Worm (Caenorhabditis elegans): Measurements from ENCODE around the gene C24H10.3.

Gene C24H10.3

DNA sequence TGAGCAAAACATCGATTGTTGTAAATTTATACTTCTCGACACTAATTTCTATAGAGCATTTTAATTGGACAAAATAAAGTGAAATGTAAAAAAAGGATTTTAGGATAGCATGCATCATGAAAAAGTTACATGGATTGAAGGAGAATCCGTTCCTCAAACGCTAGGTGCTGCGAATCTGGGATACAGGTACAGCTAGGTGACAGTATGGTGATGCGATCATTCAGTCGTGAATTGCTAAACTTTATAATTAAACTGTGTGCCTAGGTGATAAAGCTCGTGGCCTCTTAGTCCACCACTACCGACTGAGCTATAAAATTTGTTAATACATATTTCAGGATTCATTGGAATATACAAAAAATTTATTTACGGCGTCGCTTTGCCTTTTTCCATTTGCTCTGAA is 5.7 kb downstream of the C24H10.3 start:
- TF ChIP-seq hmg-1.1 (GFP tag; IDR thresholded peaks at IDR 0.05) (no peak), aha-1 (tag) (peak; percentile 56)

DNA sequence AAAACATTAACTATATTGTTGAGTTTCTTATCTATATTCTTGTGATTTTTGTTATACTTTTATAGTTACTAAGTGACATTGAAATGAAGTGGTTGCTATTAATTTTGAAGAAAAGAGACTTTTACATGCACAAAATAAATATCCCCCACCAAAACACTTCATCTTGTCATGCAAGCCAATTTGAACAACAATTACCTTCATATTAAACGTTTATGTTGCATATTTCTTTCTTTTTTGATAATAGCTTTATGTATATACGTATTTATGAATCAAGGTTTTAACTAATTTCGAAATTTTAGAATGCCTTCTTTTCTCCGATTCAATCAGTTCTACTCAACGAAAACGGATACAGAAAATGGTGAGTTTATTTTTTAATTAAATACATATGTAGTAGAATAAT is 6.9 kb downstream of the C24H10.3 start, which contains the start of gene clc-7:
clc-7 (plus strand) TSS at position 301 of the 400 bp plus-strand sequence.
- no peak for TF ChIP-seq dve-1 (tag; optimal IDR thresholded peaks at IDR 0.05; ENCODE audit: insufficient read depth)
- no peak for TF ChIP-seq nhr-11 (tag; optimal IDR thresholded peaks at IDR 0.05)
- TF ChIP-seq nhr-10 (tag; optimal IDR thresholded peaks at IDR 0.05) = no peak
- TF ChIP-seq mxl-3 (GFP tag; optimal IDR thresholded peaks at IDR 0.05) = no peak
- TF ChIP-seq lin-1 (GFP tag; IDR thresholded peaks at IDR 0.05) = no peak
- no peak for TF ChIP-seq set-16 (GFP tag; IDR thresholded peaks at IDR 0.05)
- TF ChIP-seq tra-1 (GFP tag; IDR thresholded peaks at IDR 0.05) = no peak
- no peak for TF ChIP-seq nhr-25 (tag; optimal IDR thresholded peaks at IDR 0.05; ENCODE audit: borderline replicate concordance, insufficient read depth)
- no peak for TF ChIP-seq cey-2 (tag; optimal IDR thresholded peaks at IDR 0.05; ENCODE audit: borderline replicate concordance, insufficient read depth)
- TF ChIP-seq gei-8 (GFP tag; optimal IDR thresholded peaks at IDR 0.05) = no peak
- no peak for TF ChIP-seq ZK337.2 (GFP tag; IDR thresholded peaks at IDR 0.05)
- no peak for TF ChIP-seq ztf-11 (tag; optimal IDR thresholded peaks at IDR 0.05)
- TF ChIP-seq zfp-3 (GFP tag; conservative IDR thresholded peaks at IDR 0.05) = no peak
- no peak for TF ChIP-seq daf-12 (tag; optimal IDR thresholded peaks at IDR 0.05)
- TF ChIP-seq nhr-237 (tag; optimal IDR thresholded peaks at IDR 0.05) = no peak
- TF ChIP-seq F10B5.3 (tag; optimal IDR thresholded peaks at IDR 0.05) = no peak
- TF ChIP-seq Y75B8A.6 (GFP tag; IDR thresholded peaks at IDR 0.05) = no peak
- no peak for TF ChIP-seq mdt-29 (GFP tag; IDR thresholded peaks at IDR 0.05)

DNA sequence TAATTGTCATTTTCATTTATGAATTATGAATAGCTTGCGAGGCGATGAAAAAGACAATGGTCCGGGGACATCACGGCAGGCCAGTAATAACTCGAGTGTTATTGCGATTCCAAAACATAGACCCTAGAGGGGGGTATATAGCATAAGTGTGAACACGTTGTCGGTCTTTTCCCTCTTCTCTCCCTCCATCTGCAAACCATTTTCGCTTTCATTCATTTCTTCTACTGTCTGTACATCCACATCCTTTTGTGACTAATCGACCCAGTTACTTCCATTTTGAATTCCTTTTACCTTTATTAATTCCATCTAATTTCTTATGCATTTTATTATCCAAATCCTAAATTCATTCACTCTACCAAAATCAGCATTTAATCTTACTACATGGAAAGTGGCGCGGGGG is 10.2 kb downstream of the C24H10.3 start:
- TF ChIP-seq hlh-30 (tag; optimal IDR thresholded peaks at IDR 0.05; ENCODE audit: insufficient read depth) (no peak), lin-29 (GFP tag; IDR thresholded peaks at IDR 0.05) (no peak), aha-1 (tag) (no peak), arid-1 (GFP tag; conservative IDR thresholded peaks at IDR 0.05) (no peak), ceh-82 (tag; optimal IDR thresholded peaks at IDR 0.05) (no peak), sdz-12 (GFP tag; optimal IDR thresholded peaks at IDR 0.05) (no peak), lin-38 (GFP tag; IDR thresholded peaks at IDR 0.05) (no peak), dpl-1 (GFP tag; optimal IDR thresholded peaks at IDR 0.05) (no peak), lin-15B (tag; optimal IDR thresholded peaks at IDR 0.05) (no peak), mxl-3 (GFP tag; optimal IDR thresholded peaks at IDR 0.05) (no peak), dve-1 (tag; optimal IDR thresholded peaks at IDR 0.05; ENCODE audit: insufficient read depth) (no peak)

DNA sequence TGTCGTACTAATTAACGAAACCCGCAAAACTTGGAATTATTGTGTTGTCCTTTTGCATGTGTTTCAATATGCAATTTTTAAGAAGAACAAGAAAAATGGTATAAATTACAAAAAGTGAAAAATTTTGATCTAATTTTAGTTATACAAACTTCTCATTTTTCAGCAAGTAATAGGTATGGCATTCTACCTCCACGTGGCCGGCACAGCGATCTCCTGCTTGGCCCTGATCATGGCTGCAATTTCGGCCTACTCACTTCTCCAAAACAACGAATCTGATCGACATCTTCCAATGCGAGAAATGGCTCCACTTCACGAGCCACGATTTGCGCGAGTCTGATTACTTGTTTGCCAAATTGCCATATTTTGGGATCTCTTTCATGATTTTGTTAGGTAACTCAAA is 13.0 kb downstream of the C24H10.3 start:
- TF ChIP-seq aha-1 (tag) (peak; percentile 85), lim-7 (GFP tag; IDR thresholded peaks at IDR 0.05) (no peak), ama-1 (optimal IDR thresholded peaks at IDR 0.05) (peak; percentile 42)

DNA sequence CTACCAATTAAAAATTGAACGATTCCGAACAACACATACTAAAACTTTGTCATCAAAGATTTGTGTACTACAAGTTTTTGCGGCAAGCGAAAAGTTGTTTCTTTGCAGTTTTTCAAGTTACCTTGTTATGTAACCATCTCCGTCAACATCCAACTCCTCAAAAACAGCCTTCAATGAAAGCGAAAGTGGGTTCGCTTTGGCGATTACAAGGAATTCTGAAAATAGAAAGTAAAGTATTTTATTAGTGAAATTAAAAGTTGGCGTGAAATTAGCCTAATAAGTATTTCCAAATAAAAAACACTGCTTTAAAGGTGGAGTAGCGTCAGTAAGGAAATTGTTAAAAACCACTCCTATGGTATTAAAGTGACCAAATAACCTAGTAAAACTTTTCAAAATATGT is 14.7 kb downstream of the C24H10.3 start:
- TF ChIP-seq ZK546.5 (tag; optimal IDR thresholded peaks at IDR 0.05) (no peak), aha-1 (tag) (peak; percentile 70)

DNA sequence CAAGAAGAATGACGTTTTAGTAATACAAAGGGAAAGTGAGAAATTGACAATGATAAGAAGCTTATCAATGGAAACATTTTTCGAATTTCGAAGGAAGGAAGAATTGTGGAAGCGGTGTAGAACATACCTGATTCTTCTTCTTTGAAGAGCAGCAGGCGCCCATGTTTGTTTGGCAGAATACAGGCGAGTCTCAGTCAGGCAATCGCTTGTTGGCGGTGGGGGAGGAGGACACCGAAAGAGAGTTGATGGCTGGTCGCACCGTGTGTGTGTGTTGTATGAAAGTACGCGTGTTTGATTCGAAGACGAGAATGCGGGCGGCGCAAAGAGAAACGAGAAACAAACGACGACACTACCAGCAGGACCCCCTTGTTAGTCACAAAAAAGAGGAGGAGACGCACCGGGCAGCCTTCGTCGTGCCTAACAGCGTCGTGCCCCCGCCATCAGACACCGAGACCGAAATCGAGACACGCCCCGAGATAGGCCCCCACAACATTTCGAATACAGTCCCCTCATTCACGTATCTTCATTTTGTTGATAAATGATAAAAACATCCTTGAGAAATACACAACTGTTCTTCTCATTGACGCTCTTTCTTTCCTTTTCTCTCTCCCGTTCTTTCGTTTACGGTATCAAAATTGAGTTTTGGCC is 17.0 kb downstream of the C24H10.3 start, which contains the start of gene cal-5:
cal-5 (minus strand) TSS at position 266 of the 648 bp plus-strand sequence.
- TF ChIP-seq snpc-4 (tag; optimal IDR thresholded peaks at IDR 0.05) (no peak), ceh-44 (GFP tag; IDR thresholded peaks at IDR 0.05) (no peak), lim-7 (GFP tag; IDR thresholded peaks at IDR 0.05) (no peak), lin-1 (GFP tag; IDR thresholded peaks at IDR 0.05) (peak; percentile 47; the same call in 1 of the 2 replicates), madf-9 (GFP tag; conservative IDR thresholded peaks at IDR 0.05) (no peak), hmg-1.1 (GFP tag; IDR thresholded peaks at IDR 0.05) (peak; percentile 24; the same call in 1 of the 2 replicates), aly-2 (tag; optimal IDR thresholded peaks at IDR 0.05) (no peak), snpc-1.2 (GFP tag; IDR thresholded peaks at IDR 0.05) (no peak), hlh-11 (tag; optimal IDR thresholded peaks at IDR 0.05) (peak; percentile 79), mdl-1 (tag; optimal IDR thresholded peaks at IDR 0.05) (peak; percentile 25 to 59), ZK546.5 (tag; optimal IDR thresholded peaks at IDR 0.05) (no peak), rbr-2 (tag; optimal IDR thresholded peaks at IDR 0.05) (peak; percentile 45), fos-1 (tag; optimal IDR thresholded peaks at IDR 0.05) (no peak), egl-43 (GFP tag; IDR thresholded peaks at IDR 0.05) (peak; percentile 35; the same call in 1 of the 2 replicates), dpl-1 (GFP tag; optimal IDR thresholded peaks at IDR 0.05) (peak; percentile 4)
